Fruit fly (Drosophila melanogaster) whole organism, pupa: ENCODE results near the gene CG6431.

Experiments
- CG10348 ChIP-seq: fragments of 200-800 bp; sonication (Bioruptor generic); IDR thresholded peaks from 2 replicates; pipeline ENCODE4 v1.3.6; 2022; ENCODE audit warnings: missing biosample characterization, missing genetic modification characterization
- CG12605 ChIP-seq: fragments of 200-800 bp; sonication (Bioruptor generic); IDR thresholded peaks from 2 replicates; pipeline ENCODE4 v1.3.6; 2022; ENCODE audit warnings: missing biosample characterization, missing genetic modification characterization
- CG14655 ChIP-seq: fragments of 200-800 bp; sonication (Bioruptor generic); optimal IDR thresholded peaks from 3 replicates; lab custom pipeline; 2017; ENCODE audit warnings: mild to moderate bottlenecking, missing biosample characterization, missing genetic modification reagents, missing genetic modification characterization
- CG32121 ChIP-seq: fragments of 200-800 bp; sonication (Bioruptor generic); IDR thresholded peaks from 2 replicates; pipeline ENCODE4 v1.3.6; 2022; ENCODE audit warnings: missing biosample characterization, missing genetic modification characterization
- CG8159 ChIP-seq: fragments of 200-800 bp; sonication (Bioruptor generic); optimal IDR thresholded peaks from 3 replicates; lab custom pipeline; 2018; ENCODE audit warnings: missing biosample characterization, mild to moderate bottlenecking, missing genetic modification characterization, moderate library complexity
- EcR ChIP-seq: fragments of 200-800 bp; sonication (Bioruptor generic); optimal IDR thresholded peaks from 3 replicates; lab custom pipeline; 2019; ENCODE audit warnings: missing biosample characterization, missing genetic modification characterization, mild to moderate bottlenecking, moderate library complexity, missing genetic modification reagents
- Pif1A ChIP-seq: fragments of 200-800 bp; sonication (Bioruptor generic); optimal IDR thresholded peaks from 3 replicates; lab custom pipeline; 2016; ENCODE audit warnings: missing biosample characterization, missing genetic modification characterization
- Pif1B ChIP-seq: fragments of 200-800 bp; sonication (Bioruptor generic); optimal IDR thresholded peaks from 3 replicates; lab custom pipeline; 2016; ENCODE audit warnings: missing biosample characterization, missing genetic modification characterization
- Snoo ChIP-seq: fragments of 200-800 bp; sonication (Bioruptor generic); optimal IDR thresholded peaks from 3 replicates; lab custom pipeline; 2017; ENCODE audit warnings: missing biosample characterization, mild to moderate bottlenecking, missing genetic modification characterization, inconsistent platforms
- fd96Ca ChIP-seq: fragments of 200-800 bp; sonication (Bioruptor generic); IDR thresholded peaks from 3 replicates; pipeline ENCODE4 v1.3.6; 2022; ENCODE audit warnings: missing biosample characterization, missing genetic modification characterization
- gl ChIP-seq: fragments of 200-800 bp; sonication (Bioruptor generic); optimal IDR thresholded peaks from 2 replicates; lab custom pipeline; 2018; ENCODE audit warnings: missing biosample characterization, mild to moderate bottlenecking, missing genetic modification characterization
- rn ChIP-seq: fragments of 200-800 bp; sonication (Bioruptor generic); IDR thresholded peaks from 2 replicates; pipeline ENCODE4 v1.3.6; 2022; ENCODE audit warnings: missing biosample characterization, missing genetic modification characterization

- TF ChIP-seq Pif1A (GFP tag; lab: Kevin White, UChicago) (no peak), Snoo (tag; lab: Kevin White, UChicago) (no peak), fd96Ca (GFP tag; lab: Robert Waterston, UW) (no peak), CG8159 (tag; lab: Kevin White, UChicago) (no peak), gl (tag; lab: Kevin White, UChicago) (no peak), CG12605 (GFP tag; lab: Robert Waterston, UW) (no peak), rn (GFP tag; lab: Robert Waterston, UW) (no peak), EcR (GFP tag; lab: Kevin White, UChicago) (no peak), CG14655 (GFP tag; lab: Kevin White, UChicago) (no peak), CG10348 (GFP tag; lab: Robert Waterston, UW) (no peak), CG32121 (GFP tag; lab: Robert Waterston, UW) (0 out of 2 replicates have a peak, but pooled peaks have one; percentile 25), Pif1B (GFP tag; lab: Kevin White, UChicago) (no peak)
Measured at dm6 chr2L:10679568-10679967, 44.4 kb upstream of the CG6431 start.
